Fruit fly (Drosophila melanogaster): ENCODE measurements around the gene CG4860.

The CG4860 gene

DNA sequence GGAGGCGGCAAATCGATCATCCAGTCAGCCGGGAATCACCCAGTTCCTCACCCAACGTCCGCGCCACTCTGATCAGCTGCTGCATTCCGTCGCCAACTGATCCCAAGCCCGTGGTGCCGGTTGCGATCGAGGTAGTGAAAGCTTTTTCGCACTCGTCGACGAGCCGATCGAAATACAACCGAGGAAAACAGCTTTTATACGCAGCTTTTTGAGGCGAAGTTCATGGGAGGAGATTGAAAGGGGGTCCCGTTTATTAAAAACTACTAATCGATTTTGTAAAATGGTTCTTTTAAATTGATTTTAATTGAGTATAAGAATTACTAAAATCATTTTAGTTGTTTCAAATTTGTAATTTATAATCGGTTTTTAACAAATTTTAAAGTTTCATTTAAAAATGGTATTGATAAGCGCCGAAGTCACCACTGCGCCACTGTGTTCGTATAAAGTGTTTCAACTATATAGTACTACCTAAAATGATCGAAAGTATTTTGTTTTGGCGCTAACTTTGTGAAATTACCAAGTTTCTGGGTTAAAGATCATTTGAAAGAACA lies at the start of gene CG4860 (continued):
- TF ChIP-seq CG15073 (GFP tag; optimal IDR thresholded peaks at IDR 0.05) = peak; percentile 1
- peak; percentile 88 for TF ChIP-seq Oli (tag; optimal IDR thresholded peaks at IDR 0.05)
- peak; percentile 86 for TF ChIP-seq Side (GFP tag; optimal IDR thresholded peaks at IDR 0.05)
- peak; percentile 93 for TF ChIP-seq lilli (GFP tag; optimal IDR thresholded peaks at IDR 0.05)
- TF ChIP-seq CG1603 (tag; optimal IDR thresholded peaks at IDR 0.05) = peak; percentile 59
- peak; percentile 43; the same call in 1 of the 2 replicates for TF ChIP-seq dati (GFP tag; IDR thresholded peaks at IDR 0.05)
- peak; percentile 91 for TF ChIP-seq CG12659 (GFP tag; optimal IDR thresholded peaks at IDR 0.05)
- TF ChIP-seq p53 (GFP tag; optimal IDR thresholded peaks at IDR 0.05) = peak; percentile 69
- TF ChIP-seq Drgx (GFP tag; IDR thresholded peaks at IDR 0.05) = peak; percentile 88
- no peak for TF ChIP-seq CG4360 (GFP tag; IDR thresholded peaks at IDR 0.05)
- peak; percentile 80 for TF ChIP-seq CG1602 (GFP tag; optimal IDR thresholded peaks at IDR 0.05)
- no peak for TF ChIP-seq CG16813 (GFP tag; IDR thresholded peaks at IDR 0.05; ENCODE audit: partially characterized antibody)
- peak; percentile 80 for TF ChIP-seq gce (GFP tag; IDR thresholded peaks at IDR 0.05)
- TF ChIP-seq Camta (GFP tag; optimal IDR thresholded peaks at IDR 0.05) = peak; percentile 82
- TF ChIP-seq D19B (GFP tag; optimal IDR thresholded peaks at IDR 0.05) = peak; percentile 57
- TF ChIP-seq CG17568 (GFP tag; optimal IDR thresholded peaks at IDR 0.05) = no peak
- no peak for TF ChIP-seq CG18262 (tag; optimal IDR thresholded peaks at IDR 0.05)
- TF ChIP-seq nau (GFP tag; optimal IDR thresholded peaks at IDR 0.05) = no peak
- peak; percentile 87 for TF ChIP-seq ken (GFP tag; IDR thresholded peaks at IDR 0.05)
- no peak for TF ChIP-seq br (optimal IDR thresholded peaks at IDR 0.05)
- TF ChIP-seq vfl (GFP tag; optimal IDR thresholded peaks at IDR 0.05) = peak; percentile 85
- peak; percentile 75 for TF ChIP-seq Atf3 (GFP tag; optimal IDR thresholded peaks at IDR 0.05)
- peak; percentile 79 for TF ChIP-seq Mad (GFP tag; optimal IDR thresholded peaks at IDR 0.05)
- peak; percentile 84 for TF ChIP-seq CG12299 (tag; optimal IDR thresholded peaks at IDR 0.05)
- TF ChIP-seq tup (GFP tag; optimal IDR thresholded peaks at IDR 0.05) = peak; percentile 31
- peak; percentile 90 for TF ChIP-seq grau (tag; optimal IDR thresholded peaks at IDR 0.05)
- peak; percentile 70 for TF ChIP-seq Mes4 (GFP tag; optimal IDR thresholded peaks at IDR 0.05)
- peak; percentile 6 for TF ChIP-seq Spps (tag; optimal IDR thresholded peaks at IDR 0.05)
- TF ChIP-seq CG12769 (tag; optimal IDR thresholded peaks at IDR 0.05) = peak; percentile 75
- peak; percentile 72 for TF ChIP-seq en (GFP tag; optimal IDR thresholded peaks at IDR 0.05)
- TF ChIP-seq CG5180 (GFP tag; optimal IDR thresholded peaks at IDR 0.05) = peak; percentile 62
- peak; percentile 80 for TF ChIP-seq CG4730 (GFP tag; IDR thresholded peaks at IDR 0.05)
- peak; percentile 85 for TF ChIP-seq CG8924 (tag; optimal IDR thresholded peaks at IDR 0.05)
- peak in 1 of 2 experiments; percentile 61 for TF ChIP-seq crp (GFP tag; optimal IDR thresholded peaks at IDR 0.05)
- no peak for TF ChIP-seq D (optimal IDR thresholded peaks at IDR 0.05)
- peak; percentile 66 for TF ChIP-seq D (GFP tag; optimal IDR thresholded peaks at IDR 0.05)
- peak; percentile 46 for TF ChIP-seq jing (GFP tag; optimal IDR thresholded peaks at IDR 0.05)
- TF ChIP-seq aop (GFP tag; IDR thresholded peaks at IDR 0.05) = 0 out of 2 replicates have a peak, but pooled peaks have one; percentile 56
- no peak for TF ChIP-seq CG7963 (GFP tag; IDR thresholded peaks at IDR 0.05; ENCODE audit: partially characterized antibody)
- TF ChIP-seq Dek (tag; optimal IDR thresholded peaks at IDR 0.05) = peak; percentile 90
- peak; percentile 94 for TF ChIP-seq Deaf1 (tag; optimal IDR thresholded peaks at IDR 0.05)
- no peak for TF ChIP-seq CG17802 (tag; optimal IDR thresholded peaks at IDR 0.05)
- TF ChIP-seq da (GFP tag; optimal IDR thresholded peaks at IDR 0.05) = peak; percentile 42
- peak; percentile 93 for TF ChIP-seq zfh2 (GFP tag; optimal IDR thresholded peaks at IDR 0.05)
- peak; percentile 0 for TF ChIP-seq BEAF-32 (GFP tag; optimal IDR thresholded peaks at IDR 0.05)
- no peak for TF ChIP-seq CkIIα-i1 (GFP tag; IDR thresholded peaks at IDR 0.05)
- peak; percentile 79 for TF ChIP-seq schlank (tag; optimal IDR thresholded peaks at IDR 0.05)
- TF ChIP-seq CG31388 (GFP tag; optimal IDR thresholded peaks at IDR 0.05) = peak; percentile 57
- TF ChIP-seq ems (GFP tag; optimal IDR thresholded peaks at IDR 0.05) = peak; percentile 85
- TF ChIP-seq peb (GFP tag; IDR thresholded peaks at IDR 0.05) = peak; percentile 36; the same call in 1 of the 2 replicates

Data from whole organism, embryonic.